Worm (Caenorhabditis elegans): ENCODE data around the gene upb-1.

DNA sequence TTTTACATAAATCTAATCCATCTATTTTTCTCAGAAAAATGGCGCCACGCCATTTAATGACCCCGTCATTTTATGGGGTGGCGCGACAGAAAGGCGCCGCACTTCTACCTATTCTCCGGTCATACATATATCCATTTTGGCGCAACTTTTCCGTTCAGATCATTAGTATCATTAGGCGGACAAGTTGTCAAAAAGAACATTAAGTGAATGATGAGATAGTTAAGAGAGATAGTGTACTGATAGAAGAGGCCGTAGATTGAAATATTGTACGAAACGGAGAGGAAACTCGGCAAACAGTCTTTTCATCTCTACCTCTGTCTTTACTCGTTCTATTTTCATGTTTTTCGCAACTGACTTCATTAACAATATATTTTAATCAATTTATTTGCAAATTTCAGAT is 34.2 kb upstream of the upb-1 start, which contains the start of gene sma-6:
- no peak for TF ChIP-seq ceh-63 (GFP tag; optimal IDR thresholded peaks at IDR 0.05)
- TF ChIP-seq nhr-77 (tag; optimal IDR thresholded peaks at IDR 0.05) = no peak
- no peak for TF ChIP-seq aha-1 (tag; optimal IDR thresholded peaks at IDR 0.05)
- TF ChIP-seq pqm-1 (tag; optimal IDR thresholded peaks at IDR 0.05) = no peak
- no peak for TF ChIP-seq lin-15B (tag; optimal IDR thresholded peaks at IDR 0.05)
